Worm (Caenorhabditis elegans) whole organism, young adult: ENCODE measurements around the gene F13H10.8.

Source experiments
- C06A6.2 ChIP-seq: fragments of 200-800 bp; sonication (Bioruptor generic); conservative IDR thresholded peaks from 2 replicates; pipeline ENCODE4 v1.3.6; 2022; ENCODE audit warnings: missing genetic modification characterization, missing compliant biosample characterization
- D2030.7 ChIP-seq: fragments of 200-800 bp; sonication (Bioruptor generic); IDR thresholded peaks from 2 replicates; pipeline ENCODE4 v1.3.6; 2022; ENCODE audit warnings: missing genetic modification reagents, missing genetic modification characterization, missing compliant biosample characterization
- F22D6.2 ChIP-seq: sonication (generic microtip); optimal IDR thresholded peaks from 2 replicates; lab custom pipeline; 2016; ENCODE audit warnings: mild to moderate bottlenecking, missing genetic modification characterization, missing compliant biosample characterization
- F23B12.7 ChIP-seq: sonication (generic microtip); optimal IDR thresholded peaks from 2 replicates; lab custom pipeline; 2017; ENCODE audit warnings: missing genetic modification characterization, mild to moderate bottlenecking, missing compliant biosample characterization, antibody characterized with exemption, moderate library complexity; ENCODE audit not compliant: insufficient read depth
- F33H1.4 ChIP-seq: fragments of 200-800 bp; sonication (Bioruptor generic); IDR thresholded peaks from 2 replicates; pipeline ENCODE4 v1.3.6; 2022; ENCODE audit warnings: missing genetic modification reagents, missing genetic modification characterization, missing compliant biosample characterization
- F37B4.10 ChIP-seq: fragments of 200-800 bp; sonication (Bioruptor generic); IDR thresholded peaks from 2 replicates; pipeline ENCODE4 v1.3.6; 2022; ENCODE audit warnings: missing genetic modification characterization, missing compliant biosample characterization
- F39B2.1 ChIP-seq: fragments of 200-800 bp; sonication (Bioruptor generic); IDR thresholded peaks from 2 replicates; pipeline ENCODE4 v1.3.6; 2022; ENCODE audit warnings: missing genetic modification reagents, missing genetic modification characterization, missing compliant biosample characterization
- F49E8.2 ChIP-seq: sonication (generic microtip); optimal IDR thresholded peaks from 3 replicates; lab custom pipeline; 2017; ENCODE audit warnings: missing genetic modification characterization, mild to moderate bottlenecking, missing compliant biosample characterization, antibody characterized with exemption, moderate library complexity; ENCODE audit not compliant: insufficient read depth
- F57A8.1 ChIP-seq: fragments of 200-800 bp; sonication (Bioruptor generic); optimal IDR thresholded peaks from 2 replicates; lab custom pipeline; 2018; ENCODE audit warnings: mild to moderate bottlenecking, missing genetic modification characterization, moderate library complexity, missing compliant biosample characterization
- K11D2.4 ChIP-seq: fragments of 200-800 bp; sonication (Bioruptor generic); IDR thresholded peaks from 2 replicates; pipeline ENCODE4 v1.3.6; 2022; ENCODE audit warnings: missing genetic modification reagents, missing genetic modification characterization, missing compliant biosample characterization
- T07F8.4 ChIP-seq: sonication (generic microtip); optimal IDR thresholded peaks from 2 replicates; lab custom pipeline; 2016; ENCODE audit warnings: mild to moderate bottlenecking, missing genetic modification characterization, moderate library complexity, missing compliant biosample characterization
- Y56A3A.18 ChIP-seq: fragments of 200-800 bp; sonication (Bioruptor generic); IDR thresholded peaks from 2 replicates; pipeline ENCODE4 v1.3.6; 2022; ENCODE audit warnings: missing genetic modification reagents, missing genetic modification characterization, missing compliant biosample characterization
- attf-3 ChIP-seq: fragments of 200-800 bp; sonication (Bioruptor generic); conservative IDR thresholded peaks from 2 replicates; pipeline ENCODE4 v1.3.6; 2022; ENCODE audit warnings: missing genetic modification reagents, missing genetic modification characterization, missing compliant biosample characterization
- bed-2 ChIP-seq: fragments of 200-800 bp; sonication (Bioruptor generic); IDR thresholded peaks from 2 replicates; pipeline ENCODE4 v1.3.6; 2022; ENCODE audit warnings: missing genetic modification reagents, missing genetic modification characterization, missing compliant biosample characterization
- ccch-3 ChIP-seq: fragments of 200-800 bp; sonication (Bioruptor generic); optimal IDR thresholded peaks from 2 replicates; lab custom pipeline; 2018; ENCODE audit warnings: mild to moderate bottlenecking, missing genetic modification characterization, missing compliant biosample characterization
- cebp-1 ChIP-seq, 2 experiments: fragments of 200-800 bp in 1 of 2; sonication (Bioruptor generic) in 1 of 2; sonication (generic microtip) in 1 of 2; IDR thresholded peaks in 1 of 2; optimal IDR thresholded peaks in 1 of 2; 2 replicates each; pipeline versions ENCODE4 v1.3.6 to Lab custom; 2017 to 2022; ENCODE audit warnings: missing compliant biosample characterization in 2 of 2, missing genetic modification characterization in 2 of 2, mild to moderate bottlenecking in 1 of 2, missing genetic modification reagents in 1 of 2, moderate library complexity in 1 of 2
- ceh-100 ChIP-seq: fragments of 200-800 bp; sonication (Bioruptor generic); IDR thresholded peaks from 2 replicates; pipeline ENCODE4 v1.3.6; 2022; ENCODE audit warnings: missing genetic modification reagents, missing genetic modification characterization, missing compliant biosample characterization
- dpff-1 ChIP-seq: sonication (generic microtip); optimal IDR thresholded peaks from 2 replicates; lab custom pipeline; 2017; ENCODE audit warnings: mild to moderate bottlenecking, missing genetic modification characterization, missing compliant biosample characterization
- egrh-3 ChIP-seq: fragments of 200-800 bp; sonication (Bioruptor generic); IDR thresholded peaks from 2 replicates; pipeline ENCODE4 v1.3.6; 2022; ENCODE audit warnings: missing genetic modification reagents, missing genetic modification characterization, missing compliant biosample characterization
- ekl-4 ChIP-seq: fragments of 200-800 bp; sonication (Bioruptor generic); IDR thresholded peaks from 2 replicates; pipeline ENCODE4 v1.3.6; 2022; ENCODE audit warnings: missing genetic modification reagents, missing genetic modification characterization, missing compliant biosample characterization
- ets-4 ChIP-seq: fragments of 200-800 bp; sonication (Bioruptor generic); optimal IDR thresholded peaks from 2 replicates; lab custom pipeline; 2018; ENCODE audit warnings: mild to moderate bottlenecking, missing genetic modification characterization, missing compliant biosample characterization
- fkh-3 ChIP-seq: sonication (generic microtip); optimal IDR thresholded peaks from 2 replicates; lab custom pipeline; 2016; ENCODE audit warnings: mild to moderate bottlenecking, missing genetic modification characterization, missing compliant biosample characterization
- hlh-26 ChIP-seq: fragments of 200-800 bp; sonication (Bioruptor generic); conservative IDR thresholded peaks from 2 replicates; pipeline ENCODE4 v1.3.6; 2022; ENCODE audit warnings: missing genetic modification reagents, missing genetic modification characterization, missing compliant biosample characterization
- hmg-1.2 ChIP-seq: fragments of 200-800 bp; sonication (Bioruptor generic); IDR thresholded peaks from 2 replicates; pipeline ENCODE4 v1.3.6; 2022; ENCODE audit warnings: missing genetic modification reagents, missing genetic modification characterization, missing compliant biosample characterization
- lsl-1 ChIP-seq: fragments of 200-800 bp; sonication (Bioruptor generic); optimal IDR thresholded peaks from 2 replicates; lab custom pipeline; 2018; ENCODE audit warnings: mild to moderate bottlenecking, missing genetic modification characterization, moderate library complexity, missing compliant biosample characterization
- madf-3 ChIP-seq: fragments of 200-800 bp; sonication (Bioruptor generic); IDR thresholded peaks from 2 replicates; pipeline ENCODE4 v1.3.6; 2022; ENCODE audit warnings: missing genetic modification reagents, missing genetic modification characterization, missing compliant biosample characterization
- madf-6 ChIP-seq: fragments of 200-800 bp; sonication (Bioruptor generic); IDR thresholded peaks from 2 replicates; pipeline ENCODE4 v1.3.6; 2022; ENCODE audit warnings: missing genetic modification reagents, missing genetic modification characterization, missing compliant biosample characterization
- madf-8 ChIP-seq: fragments of 200-800 bp; sonication (Bioruptor generic); conservative IDR thresholded peaks from 2 replicates; pipeline ENCODE4 v1.3.6; 2022; ENCODE audit warnings: missing genetic modification reagents, missing genetic modification characterization, missing compliant biosample characterization
- mcd-1 ChIP-seq: fragments of 200-800 bp; sonication (Bioruptor generic); IDR thresholded peaks from 2 replicates; pipeline ENCODE4 v1.3.6; 2022; ENCODE audit warnings: missing genetic modification reagents, missing genetic modification characterization, missing compliant biosample characterization
- nhr-27 ChIP-seq: fragments of 200-800 bp; sonication (Bioruptor generic); optimal IDR thresholded peaks from 2 replicates; lab custom pipeline; 2018; ENCODE audit warnings: mild to moderate bottlenecking, missing genetic modification characterization, moderate library complexity, missing compliant biosample characterization
- rcor-1 ChIP-seq: fragments of 200-800 bp; sonication (Bioruptor generic); IDR thresholded peaks from 2 replicates; pipeline ENCODE4 v1.3.6; 2022; ENCODE audit warnings: missing genetic modification reagents, missing genetic modification characterization, missing compliant biosample characterization
- snpc-4 ChIP-seq, 5 experiments: fragments of 150-350 bp in 1 of 5; sonication (generic microtip) in 4 of 5; optimal IDR thresholded peaks; 2 replicates each; lab custom pipeline; 2014 to 2018; ENCODE audit warnings: missing genetic modification characterization in 5 of 5, missing biosample characterization in 3 of 5, antibody characterized with exemption in 2 of 5, mild to moderate bottlenecking in 2 of 5, missing compliant biosample characterization in 2 of 5, missing genotype in 2 of 5, moderate library complexity in 2 of 5, missing genetic modification reagents in 1 of 5
- zfh-2 ChIP-seq: fragments of 200-800 bp; sonication (Bioruptor generic); conservative IDR thresholded peaks from 2 replicates; pipeline ENCODE4 v1.3.6; 2022; ENCODE audit warnings: missing genetic modification reagents, missing genetic modification characterization, missing compliant biosample characterization
- zim-3 ChIP-seq: sonication (generic microtip); optimal IDR thresholded peaks from 2 replicates; lab custom pipeline; 2017; ENCODE audit warnings: mild to moderate bottlenecking, missing genetic modification characterization, moderate library complexity, missing compliant biosample characterization
- ztf-3 ChIP-seq: fragments of 200-800 bp; sonication (Bioruptor generic); optimal IDR thresholded peaks from 2 replicates; lab custom pipeline; 2018; ENCODE audit warnings: mild to moderate bottlenecking, missing genetic modification characterization, missing compliant biosample characterization

The F13H10.8 gene

DNA sequence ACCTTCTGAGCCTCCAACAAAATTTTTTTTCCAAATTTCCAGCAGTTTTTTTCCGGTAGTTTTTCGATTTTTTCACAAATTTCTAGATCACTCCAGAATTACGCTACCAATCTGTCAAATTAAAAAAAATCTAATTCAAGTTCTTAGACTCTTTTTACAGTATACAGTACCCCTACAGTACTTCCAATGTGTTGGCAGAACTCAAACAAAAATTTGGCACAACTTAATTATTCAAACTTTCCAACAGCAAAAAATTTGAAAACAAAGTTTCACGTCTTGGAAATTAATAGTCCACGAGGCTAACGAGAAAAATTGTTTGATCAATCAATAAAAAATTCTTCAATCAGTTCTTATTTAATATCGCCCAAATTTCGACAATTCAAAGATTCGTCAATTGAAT lies 29.5 kb downstream of the F13H10.8 start, which contains the start of gene F36H1.3:
Gene F36H1.3, plus strand, starts transcription at position 323 of the 400 bp plus-strand sequence.
- TF ChIP-seq F49E8.2 (no peak), egrh-3 (GFP tag; lab: Robert Waterston, UW) (no peak), ccch-3 (GFP tag; lab: Kevin White, UChicago) (no peak), Y56A3A.18 (GFP tag; lab: Robert Waterston, UW) (no peak), madf-3 (GFP tag; lab: Robert Waterston, UW) (no peak), mcd-1 (GFP tag; lab: Robert Waterston, UW) (no peak), zfh-2 (no peak), zim-3 (tag; lab: Kevin White, UChicago) (no peak), cebp-1 (GFP tag; IDR thresholded peaks at IDR 0.05; lab: Robert Waterston, UW) (no peak), cebp-1 (tag; optimal IDR thresholded peaks at IDR 0.05; lab: Kevin White, UChicago) (no peak), T07F8.4 (tag; lab: Kevin White, UChicago) (no peak), dpff-1 (tag; lab: Kevin White, UChicago) (no peak), F57A8.1 (no peak), lsl-1 (GFP tag; lab: Kevin White, UChicago) (no peak), snpc-4 (GFP tag; optimal IDR thresholded peaks at IDR 0.05; lab: Kevin White, UChicago) (no peak), snpc-4 (tag; optimal IDR thresholded peaks at IDR 0.05; lab: Kevin White, UChicago) (no peak), F37B4.10 (GFP tag; lab: Robert Waterston, UW) (no peak), ets-4 (GFP tag; lab: Kevin White, UChicago) (no peak), C06A6.2 (GFP tag; lab: Robert Waterston, UW) (no peak), F23B12.7 (tag; lab: Kevin White, UChicago) (no peak)

DNA sequence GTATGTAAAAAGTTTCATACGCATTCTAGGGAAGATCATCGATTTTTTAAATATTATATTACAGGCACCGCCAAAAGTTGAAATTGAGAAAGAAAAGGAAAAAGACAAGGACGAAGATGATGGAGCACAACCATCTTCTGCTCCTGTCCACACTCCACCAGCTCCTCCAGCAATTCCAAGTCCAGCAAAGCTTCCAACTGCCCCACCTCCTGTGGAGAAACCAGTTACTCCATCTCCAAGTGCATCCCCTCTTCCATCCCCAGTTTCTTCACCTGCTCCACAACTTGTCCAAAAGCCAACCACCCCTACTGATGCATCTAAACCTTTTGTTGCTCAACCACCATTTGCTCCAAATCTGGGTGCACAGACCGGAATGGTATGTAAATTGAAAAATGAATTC lies 31.6 kb downstream of the F13H10.8 start:
- TF ChIP-seq F22D6.2 (tag; lab: Kevin White, UChicago) (no peak), attf-3 (no peak), hlh-26 (GFP tag; lab: Robert Waterston, UW) (no peak), K11D2.4 (no peak), T07F8.4 (tag; lab: Kevin White, UChicago) (no peak), bed-2 (no peak), ekl-4 (GFP tag; lab: Robert Waterston, UW) (no peak), fkh-3 (tag; lab: Kevin White, UChicago) (no peak), Y56A3A.18 (GFP tag; lab: Robert Waterston, UW) (no peak)

DNA sequence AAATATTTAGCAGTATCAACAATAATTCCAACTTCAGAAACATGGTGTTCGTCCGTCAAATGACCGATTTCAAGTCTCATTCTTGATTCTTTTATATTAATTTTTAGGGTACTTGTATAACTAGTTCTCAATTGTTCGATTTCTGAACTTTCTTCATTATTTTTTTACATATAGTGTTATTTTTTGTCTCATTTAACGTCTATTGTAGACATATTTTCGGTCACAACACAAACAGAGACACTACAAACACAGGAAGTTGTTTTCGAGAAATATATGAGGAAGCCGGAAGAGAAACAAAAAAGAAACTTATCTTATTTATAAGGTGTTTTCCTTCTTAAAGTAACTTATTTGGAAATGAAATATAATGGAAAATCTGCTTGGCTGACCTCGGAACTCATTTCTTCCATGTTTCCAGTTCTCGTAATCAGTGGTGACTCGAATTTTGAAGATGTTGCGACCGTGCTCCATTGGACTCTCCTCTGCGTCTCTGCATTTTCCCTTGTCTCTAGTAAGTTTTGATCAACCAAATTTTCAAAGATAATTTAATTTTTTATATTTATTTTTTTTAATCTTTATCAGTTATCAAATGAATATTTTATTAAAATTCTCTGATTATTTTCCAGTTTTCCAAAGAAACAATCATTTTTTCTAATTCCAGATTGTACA lies 33.5 kb downstream of the F13H10.8 start, which contains the start of the genes F36H1.12 and lin-3:
Gene F36H1.12, minus strand, starts transcription at position 51 of the 666 bp plus-strand sequence.
Gene lin-3, plus strand, starts transcription at position 657 of the 666 bp plus-strand sequence.
- TF ChIP-seq ceh-100 (peak; percentile 93), rcor-1 (GFP tag; lab: Robert Waterston, UW) (0 out of 2 replicates have a peak, but pooled peaks have one; percentile 25), F33H1.4 (peak; percentile 51; the same call in 1 of the 2 replicates), F39B2.1 (no peak), D2030.7 (GFP tag; lab: Robert Waterston, UW) (peak; percentile 53; the same call in 1 of the 2 replicates), mcd-1 (GFP tag; lab: Robert Waterston, UW) (peak; percentile 73), hmg-1.2 (GFP tag; lab: Robert Waterston, UW) (peak; percentile 91), nhr-27 (no peak), madf-8 (GFP tag; lab: Robert Waterston, UW) (peak; percentile 20; the same call in 1 of the 2 replicates), madf-6 (peak; percentile 56; the same call in 1 of the 2 replicates), lsl-1 (GFP tag; lab: Kevin White, UChicago) (peak; percentile 60), ztf-3 (GFP tag; lab: Kevin White, UChicago) (no peak)
